Fruit fly (Drosophila melanogaster): ENCODE measurements around the gene nac.

The nac gene

dm6 chr3R:8344174-8344573 lies 40.4 kb upstream of the nac start, which contains the start of gene DppIII:
TSS of gene DppIII (plus strand) at chr3R:8344400.
- TF ChIP-seq Eip78C (GFP tag) (no peak), Blimp-1 (GFP tag; optimal IDR thresholded peaks at IDR 0.05) (peak; percentile 82), CG16779 (tag; optimal IDR thresholded peaks at IDR 0.05) (no peak), Hr4 (GFP tag; optimal IDR thresholded peaks at IDR 0.05) (no peak)

- peak; percentile 38 for TF ChIP-seq fkh (GFP tag; optimal IDR thresholded peaks at IDR 0.05)
- TF ChIP-seq fd85E (GFP tag; optimal IDR thresholded peaks at IDR 0.05), result no peak
Observed at dm6 chr3R:8343251-8343744, 39.5 kb upstream of the nac start, which contains the start of the genes PNKP and COX7AL. TSS of gene PNKP (minus strand) at chr3R:8343516. TSS of gene COX7AL (plus strand) at chr3R:8343669.

dm6 chr3R:8340675-8341275 lies 37.0 kb upstream of the nac start, which contains the start of the genes COX7A and Arl2:
TSS of gene COX7A (minus strand) at chr3R:8341043.
TSS of gene Arl2 (plus strand) at chr3R:8341100.
- TF ChIP-seq Eip78C (GFP tag), result peak; percentile 37
- TF ChIP-seq achi (GFP tag; optimal IDR thresholded peaks at IDR 0.05), result peak; percentile 99
- TF ChIP-seq CG11762 (GFP tag; optimal IDR thresholded peaks at IDR 0.05; ENCODE audit: insufficient read depth), result no peak
- peak; percentile 8 for TF ChIP-seq fkh (GFP tag; optimal IDR thresholded peaks at IDR 0.05)

- TF ChIP-seq eg (GFP tag; IDR thresholded peaks at IDR 0.05) (no peak), Eip78C (GFP tag) (peak; percentile 11)
Observed at dm6 chr3R:8336012-8336567, 32.3 kb upstream of the nac start.

- peak; percentile 8 for TF ChIP-seq Eip78C (GFP tag)
- no peak for TF ChIP-seq CG32006 (GFP tag; optimal IDR thresholded peaks at IDR 0.05)
- no peak for TF ChIP-seq Gug (GFP tag; IDR thresholded peaks at IDR 0.05)
- no peak for TF ChIP-seq CG10669 (GFP tag; optimal IDR thresholded peaks at IDR 0.05)
- no peak for TF ChIP-seq CG6808 (GFP tag; optimal IDR thresholded peaks at IDR 0.05)
- TF ChIP-seq CG11762 (GFP tag; optimal IDR thresholded peaks at IDR 0.05; ENCODE audit: insufficient read depth), result no peak
- no peak for TF ChIP-seq CG6163 (GFP tag; IDR thresholded peaks at IDR 0.05)
Observed at dm6 chr3R:8334982-8335381, 31.2 kb upstream of the nac start.

dm6 chr3R:8334471-8334783 lies 30.6 kb upstream of the nac start:
- TF ChIP-seq fd59A (GFP tag; optimal IDR thresholded peaks at IDR 0.05) (no peak), Smox (GFP tag; optimal IDR thresholded peaks at IDR 0.05) (no peak), CG3919 (GFP tag; optimal IDR thresholded peaks at IDR 0.05) (no peak), CG3032 (tag; optimal IDR thresholded peaks at IDR 0.05) (no peak), Met (GFP tag; optimal IDR thresholded peaks at IDR 0.05) (no peak), CG6808 (GFP tag; optimal IDR thresholded peaks at IDR 0.05) (no peak)

- peak; percentile 82 for TF ChIP-seq Ets21C (GFP tag; optimal IDR thresholded peaks at IDR 0.05)
- peak; percentile 64 for TF ChIP-seq vri (GFP tag; optimal IDR thresholded peaks at IDR 0.05)
- TF ChIP-seq CG16779 (tag; optimal IDR thresholded peaks at IDR 0.05), result peak; percentile 91
- peak; percentile 87 for TF ChIP-seq Sox102F (GFP tag; optimal IDR thresholded peaks at IDR 0.05)
- TF ChIP-seq fd85E (GFP tag; optimal IDR thresholded peaks at IDR 0.05), result peak; percentile 60
- peak; percentile 24 for TF ChIP-seq Eip93F (GFP tag; optimal IDR thresholded peaks at IDR 0.05)
- peak; percentile 93 for TF ChIP-seq CG34406 (GFP tag; optimal IDR thresholded peaks at IDR 0.05)
- peak; percentile 78 for TF ChIP-seq fkh (GFP tag; optimal IDR thresholded peaks at IDR 0.05)
- TF ChIP-seq CG6163 (GFP tag; IDR thresholded peaks at IDR 0.05), result peak; percentile 88
- peak; percentile 98 for TF ChIP-seq CG3919 (GFP tag; optimal IDR thresholded peaks at IDR 0.05)
- no peak for TF ChIP-seq Hr38 (GFP tag; optimal IDR thresholded peaks at IDR 0.05)
- peak; percentile 87 for TF ChIP-seq CG11294 (GFP tag; IDR thresholded peaks at IDR 0.05)
- TF ChIP-seq Ets96B (tag; optimal IDR thresholded peaks at IDR 0.05), result peak; percentile 96
- peak; percentile 85 for TF ChIP-seq CG6854 (GFP tag; optimal IDR thresholded peaks at IDR 0.05)
- TF ChIP-seq Hr4 (GFP tag; optimal IDR thresholded peaks at IDR 0.05), result peak; percentile 97
- TF ChIP-seq Smox (GFP tag; optimal IDR thresholded peaks at IDR 0.05), result peak; percentile 90
- TF ChIP-seq salr (GFP tag; optimal IDR thresholded peaks at IDR 0.05), result peak; percentile 72 to 98
- TF ChIP-seq topi (GFP tag; optimal IDR thresholded peaks at IDR 0.05), result peak; percentile 94
- TF ChIP-seq CG11762 (GFP tag; optimal IDR thresholded peaks at IDR 0.05; ENCODE audit: insufficient read depth), result peak; percentile 94
- TF ChIP-seq Met (GFP tag; optimal IDR thresholded peaks at IDR 0.05), result peak; percentile 91
- peak; percentile 89 for TF ChIP-seq CG9139 (GFP tag; optimal IDR thresholded peaks at IDR 0.05)
- TF ChIP-seq CG6792 (GFP tag; optimal IDR thresholded peaks at IDR 0.05), result peak; percentile 96
- TF ChIP-seq eg (GFP tag; IDR thresholded peaks at IDR 0.05), result peak; percentile 91
- TF ChIP-seq CG15336 (GFP tag; IDR thresholded peaks at IDR 0.05), result peak; percentile 94
- peak; percentile 93 for TF ChIP-seq CG8319 (GFP tag; optimal IDR thresholded peaks at IDR 0.05)
- TF ChIP-seq Blimp-1 (GFP tag; optimal IDR thresholded peaks at IDR 0.05), result peak; percentile 89
Observed at dm6 chr3R:8333768-8334470, 30.1 kb upstream of the nac start, which contains the start of gene Poxm. TSS of gene Poxm (minus strand) at chr3R:8333792.

Measured in whole organism, prepupa.